Fruit fly (Drosophila melanogaster) whole organism, embryonic: ENCODE data around the gene Cdc50.

Experiments
- B-H2 ChIP-seq: fragments of 200-800 bp; sonication (Bioruptor generic); optimal IDR thresholded peaks from 2 replicates; lab custom pipeline; 2018; ENCODE audit warnings: missing biosample characterization, mild to moderate bottlenecking, missing genetic modification characterization
- CG11398 ChIP-seq: fragments of 200-800 bp; sonication (Bioruptor generic); optimal IDR thresholded peaks from 2 replicates; lab custom pipeline; 2016; ENCODE audit warnings: missing biosample characterization, missing genetic modification characterization
- CG12104 ChIP-seq: fragments of 200-800 bp; sonication (Bioruptor generic); optimal IDR thresholded peaks from 3 replicates; lab custom pipeline; 2016; ENCODE audit warnings: missing biosample characterization, missing genetic modification characterization
- CG12155 ChIP-seq: fragments of 200-800 bp; sonication (Bioruptor generic); optimal IDR thresholded peaks from 3 replicates; lab custom pipeline; 2016; ENCODE audit warnings: missing biosample characterization, missing genetic modification characterization
- CG14965 ChIP-seq: fragments of 200-800 bp; sonication (Bioruptor generic); optimal IDR thresholded peaks from 2 replicates; lab custom pipeline; 2016; ENCODE audit warnings: missing biosample characterization, missing genetic modification characterization, borderline replicate concordance
- CG15696 ChIP-seq: fragments of 200-800 bp; sonication (Bioruptor generic); optimal IDR thresholded peaks from 2 replicates; lab custom pipeline; 2019; ENCODE audit warnings: missing biosample characterization, mild to moderate bottlenecking, missing genetic modification characterization, moderate library complexity
- CG1647 ChIP-seq: fragments of 200-800 bp; sonication (Bioruptor generic); optimal IDR thresholded peaks from 3 replicates; lab custom pipeline; 2016; ENCODE audit warnings: missing biosample characterization, missing genetic modification characterization
- CG2875 ChIP-seq: fragments of 200-800 bp; sonication (Bioruptor generic); optimal IDR thresholded peaks from 2 replicates; lab custom pipeline; 2017; ENCODE audit warnings: missing biosample characterization, mild to moderate bottlenecking, missing genetic modification characterization, missing genetic modification reagents
- CG30403 ChIP-seq: fragments of 200-800 bp; sonication (Bioruptor generic); optimal IDR thresholded peaks from 3 replicates; lab custom pipeline; 2016; ENCODE audit warnings: missing biosample characterization, missing genetic modification characterization
- CG3065 ChIP-seq: fragments of 200-800 bp; sonication (Bioruptor generic); optimal IDR thresholded peaks from 2 replicates; lab custom pipeline; 2016; ENCODE audit warnings: missing biosample characterization, missing genetic modification characterization
- CG3995 ChIP-seq: fragments of 200-800 bp; sonication (Bioruptor generic); optimal IDR thresholded peaks from 3 replicates; lab custom pipeline; 2016; ENCODE audit warnings: missing biosample characterization, missing genetic modification characterization
- CG4282 ChIP-seq: fragments of 200-800 bp; sonication (Bioruptor generic); optimal IDR thresholded peaks from 2 replicates; lab custom pipeline; 2016; ENCODE audit warnings: missing biosample characterization, missing genetic modification characterization
- CG4617 ChIP-seq: fragments of 200-800 bp; sonication (Bioruptor generic); optimal IDR thresholded peaks from 3 replicates; lab custom pipeline; 2016; ENCODE audit warnings: missing biosample characterization, missing genetic modification characterization, borderline replicate concordance
- CG7271 ChIP-seq: fragments of 200-800 bp; sonication (Bioruptor generic); optimal IDR thresholded peaks from 2 replicates; lab custom pipeline; 2018; ENCODE audit warnings: missing biosample characterization, mild to moderate bottlenecking, missing genetic modification characterization, moderate library complexity
- CG7357 ChIP-seq: fragments of 200-800 bp; sonication (Bioruptor generic); IDR thresholded peaks from 3 replicates; pipeline ENCODE4 v1.3.6; 2022; ENCODE audit warnings: missing biosample characterization, missing genetic modification characterization
- CG9609 ChIP-seq: fragments of 200-800 bp; sonication (Bioruptor generic); optimal IDR thresholded peaks from 3 replicates; lab custom pipeline; 2016; ENCODE audit warnings: missing biosample characterization, missing genetic modification characterization
- CG9817 ChIP-seq: fragments of 200-800 bp; sonication (Bioruptor generic); optimal IDR thresholded peaks from 2 replicates; lab custom pipeline; 2018; ENCODE audit warnings: missing biosample characterization, mild to moderate bottlenecking, missing genetic modification characterization, moderate library complexity
- Dip3 ChIP-seq: fragments of 200-800 bp; sonication (Bioruptor generic); optimal IDR thresholded peaks from 3 replicates; lab custom pipeline; 2016; ENCODE audit warnings: missing biosample characterization, missing genetic modification characterization
- Dll ChIP-seq: fragments of 200-800 bp; sonication (Bioruptor generic); IDR thresholded peaks from 4 replicates; pipeline ENCODE4 v1.3.6; 2022; ENCODE audit warnings: missing biosample characterization, missing genetic modification characterization; ENCODE audit not compliant: partially characterized antibody
- Dref ChIP-seq: fragments of 200-800 bp; sonication (Bioruptor generic); IDR thresholded peaks from 2 replicates; pipeline ENCODE4 v1.3.6; 2022; ENCODE audit warnings: missing biosample characterization, missing genetic modification characterization
- E2f1 ChIP-seq: fragments of 200-800 bp; sonication (Bioruptor generic); IDR thresholded peaks from 2 replicates; pipeline ENCODE4 v1.3.6; 2022; ENCODE audit warnings: missing biosample characterization, missing genetic modification characterization
- Ets65A ChIP-seq: fragments of 200-800 bp; sonication (Bioruptor generic); peaks from one replicate; lab custom pipeline; 2016; ENCODE audit warnings: missing biosample characterization, missing genetic modification characterization
- Hmr ChIP-seq: fragments of 200-800 bp; sonication (Bioruptor generic); optimal IDR thresholded peaks from 3 replicates; lab custom pipeline; 2017; ENCODE audit warnings: mild to moderate bottlenecking, missing biosample characterization, missing genetic modification reagents, missing genetic modification characterization
- Mrtf ChIP-seq: fragments of 200-800 bp; sonication (Bioruptor generic); IDR thresholded peaks from 3 replicates; pipeline ENCODE4 v1.3.6; 2022; ENCODE audit warnings: missing biosample characterization, missing genetic modification characterization
- NK7.1 ChIP-seq: fragments of 200-800 bp; sonication (Bioruptor generic); optimal IDR thresholded peaks from 3 replicates; lab custom pipeline; 2016; ENCODE audit warnings: missing biosample characterization, missing genetic modification characterization
- Nf-YB ChIP-seq: fragments of 200-800 bp; sonication (Bioruptor generic); optimal IDR thresholded peaks from 3 replicates; lab custom pipeline; 2019; ENCODE audit warnings: missing biosample characterization, mild to moderate bottlenecking, missing genetic modification characterization, moderate library complexity
- NfI ChIP-seq: fragments of 200-800 bp; sonication (Bioruptor generic); optimal IDR thresholded peaks from 3 replicates; lab custom pipeline; 2018; ENCODE audit warnings: missing biosample characterization, mild to moderate bottlenecking, missing genetic modification characterization, moderate library complexity
- Poxn ChIP-seq: fragments of 200-800 bp; sonication (Bioruptor generic); IDR thresholded peaks from 2 replicates; pipeline ENCODE4 v1.3.6; 2022; ENCODE audit warnings: missing biosample characterization, missing genetic modification characterization
- Ssrp ChIP-seq: fragments of 200-800 bp; sonication (Bioruptor generic); optimal IDR thresholded peaks from 2 replicates; lab custom pipeline; 2018; ENCODE audit warnings: missing biosample characterization, mild to moderate bottlenecking, missing genetic modification characterization, moderate library complexity
- Tbp ChIP-seq: fragments of >200 bp; optimal IDR thresholded peaks from 2 replicates; lab custom pipeline; 2018; ENCODE audit warnings: missing biosample characterization, missing genetic modification characterization
- Usf ChIP-seq: fragments of 200-800 bp; sonication (Bioruptor generic); optimal IDR thresholded peaks from 2 replicates; lab custom pipeline; 2017; ENCODE audit warnings: missing genotype, missing biosample characterization, missing genetic modification characterization
- Vsx1 ChIP-seq: fragments of 200-800 bp; sonication (Bioruptor generic); optimal IDR thresholded peaks from 2 replicates; lab custom pipeline; 2017; ENCODE audit warnings: missing biosample characterization, mild to moderate bottlenecking, missing genetic modification characterization, missing genetic modification reagents
- Xrp1 ChIP-seq: fragments of 200-800 bp; sonication (Bioruptor generic); IDR thresholded peaks from 2 replicates; pipeline ENCODE4 v1.3.6; 2022; ENCODE audit warnings: missing biosample characterization, missing genetic modification characterization
- ara ChIP-seq: fragments of 200-800 bp; sonication (Bioruptor generic); IDR thresholded peaks from 2 replicates; pipeline ENCODE4 v1.3.6; 2022; ENCODE audit warnings: missing biosample characterization, missing genetic modification characterization
- br ChIP-seq: fragments of >200 bp; optimal IDR thresholded peaks from 2 replicates; lab custom pipeline; 2017
- cg ChIP-seq: fragments of 200-800 bp; sonication (Bioruptor generic); optimal IDR thresholded peaks from 3 replicates; lab custom pipeline; 2019; ENCODE audit warnings: missing biosample characterization, mild to moderate bottlenecking, missing genetic modification characterization, moderate library complexity
- croc ChIP-seq: fragments of 200-800 bp; sonication (Bioruptor generic); conservative IDR thresholded peaks from 3 replicates; pipeline ENCODE4 v1.3.6; 2022; ENCODE audit warnings: missing biosample characterization, missing genetic modification characterization
- disco-r ChIP-seq: fragments of 200-800 bp; sonication (Bioruptor generic); optimal IDR thresholded peaks from 2 replicates; lab custom pipeline; 2016; ENCODE audit warnings: missing biosample characterization, missing genetic modification characterization
- dmrt11E ChIP-seq: fragments of 200-800 bp; sonication (Bioruptor generic); optimal IDR thresholded peaks from 3 replicates; lab custom pipeline; 2018; ENCODE audit warnings: missing biosample characterization, mild to moderate bottlenecking, missing genetic modification characterization, moderate library complexity
- fd3F ChIP-seq: fragments of 200-800 bp; sonication (Bioruptor generic); optimal IDR thresholded peaks from 2 replicates; lab custom pipeline; 2018; ENCODE audit warnings: missing biosample characterization, mild to moderate bottlenecking, missing genetic modification characterization, moderate library complexity
- ham ChIP-seq: fragments of 200-800 bp; sonication (Bioruptor generic); IDR thresholded peaks from 2 replicates; pipeline ENCODE4 v1.3.6; 2022; ENCODE audit warnings: missing biosample characterization, missing genetic modification characterization
- hb ChIP-seq: fragments of 200-800 bp; sonication (Bioruptor generic); IDR thresholded peaks from 3 replicates; pipeline ENCODE4 v1.3.6; 2022; ENCODE audit warnings: missing biosample characterization, missing genetic modification characterization; ENCODE audit not compliant: partially characterized antibody
- hth ChIP-seq: fragments of >200 bp; optimal IDR thresholded peaks from 2 replicates; lab custom pipeline; 2017; ENCODE audit warnings: inconsistent platforms
- ind ChIP-seq: fragments of 200-800 bp; sonication (Bioruptor generic); optimal IDR thresholded peaks from 3 replicates; lab custom pipeline; 2016; ENCODE audit warnings: missing biosample characterization, missing genetic modification characterization
- maf-S ChIP-seq: fragments of 200-800 bp; sonication (Bioruptor generic); optimal IDR thresholded peaks from 2 replicates; lab custom pipeline; 2016; ENCODE audit warnings: missing biosample characterization, missing genetic modification characterization
- mirr ChIP-seq: fragments of 200-800 bp; sonication (Bioruptor generic); optimal IDR thresholded peaks from 3 replicates; lab custom pipeline; 2018; ENCODE audit warnings: missing biosample characterization, mild to moderate bottlenecking, missing genetic modification characterization
- pfk ChIP-seq: fragments of 200-800 bp; sonication (Bioruptor generic); optimal IDR thresholded peaks from 2 replicates; lab custom pipeline; 2018; ENCODE audit warnings: missing biosample characterization, mild to moderate bottlenecking, missing genetic modification characterization, moderate library complexity
- pzg ChIP-seq: fragments of 200-800 bp; sonication (Bioruptor generic); optimal IDR thresholded peaks from 3 replicates; lab custom pipeline; 2018; ENCODE audit warnings: missing biosample characterization, mild to moderate bottlenecking, missing genetic modification characterization, moderate library complexity
- repo ChIP-seq: fragments of 200-800 bp; sonication (Bioruptor generic); optimal IDR thresholded peaks from 2 replicates; lab custom pipeline; 2016; ENCODE audit warnings: missing biosample characterization, missing genetic modification characterization
- z ChIP-seq: fragments of 200-800 bp; sonication (Bioruptor generic); IDR thresholded peaks from 3 replicates; pipeline ENCODE4 v1.3.6; 2022; ENCODE audit warnings: missing biosample characterization, missing genetic modification characterization

Gene Cdc50

dm6 chrX:16403811-16404420 lies 37.2 kb downstream of the Cdc50 start (continued):
- peak; percentile 6 for TF ChIP-seq CG2875 (GFP tag; lab: Kevin White, UChicago)
- TF ChIP-seq CG3995 (GFP tag; lab: Kevin White, UChicago): peak; percentile 7
- no peak for TF ChIP-seq NK7.1 (GFP tag; lab: Kevin White, UChicago)
- TF ChIP-seq croc (GFP tag; lab: Robert Waterston, UW): no peak
- peak; percentile 63 for TF ChIP-seq CG12104 (GFP tag; lab: Kevin White, UChicago)
- TF ChIP-seq maf-S (GFP tag; lab: Kevin White, UChicago): peak; percentile 45
- peak; percentile 23 for TF ChIP-seq Usf
- TF ChIP-seq CG4617 (GFP tag; lab: Kevin White, UChicago): no peak
- peak; percentile 17; the same call in 1 of the 2 replicates for TF ChIP-seq Poxn (GFP tag; lab: Robert Waterston, UW)
- TF ChIP-seq CG12155 (GFP tag; lab: Kevin White, UChicago): no peak
- TF ChIP-seq Vsx1: no peak

- no peak for TF ChIP-seq repo
- TF ChIP-seq maf-S (GFP tag; lab: Kevin White, UChicago): no peak
- no peak for TF ChIP-seq hb (GFP tag; lab: Robert Waterston, UW)
- peak; percentile 95 for TF ChIP-seq Ets65A (GFP tag; lab: Kevin White, UChicago)
- peak; percentile 93 for TF ChIP-seq Ssrp (tag; lab: Kevin White, UChicago)
- TF ChIP-seq Mrtf (GFP tag; lab: Robert Waterston, UW): peak; percentile 93
- no peak for TF ChIP-seq disco-r
- no peak for TF ChIP-seq cg (GFP tag; lab: Kevin White, UChicago)
- peak; percentile 23 for TF ChIP-seq CG1647
- TF ChIP-seq z (GFP tag; lab: Robert Waterston, UW): no peak
- TF ChIP-seq ara (GFP tag; lab: Robert Waterston, UW): peak; percentile 93
- TF ChIP-seq CG3065 (GFP tag; lab: Kevin White, UChicago): peak; percentile 74
- TF ChIP-seq Xrp1: peak; percentile 96
- peak; percentile 100 for TF ChIP-seq CG7357 (GFP tag; lab: Robert Waterston, UW)
- TF ChIP-seq mirr: no peak
- peak; percentile 46 for TF ChIP-seq pzg (GFP tag; lab: Kevin White, UChicago)
- TF ChIP-seq ham (GFP tag; lab: Robert Waterston, UW): peak; percentile 47; the same call in 1 of the 2 replicates
- peak; percentile 75 for TF ChIP-seq CG7271 (tag; lab: Kevin White, UChicago)
- TF ChIP-seq ind: peak; percentile 85
- TF ChIP-seq br (lab: Kevin White, UChicago): no peak
- peak; percentile 95 for TF ChIP-seq E2f1 (GFP tag; lab: Robert Waterston, UW)
- TF ChIP-seq CG11398 (GFP tag; lab: Kevin White, UChicago): no peak
- no peak for TF ChIP-seq Hmr
- peak; percentile 58; the same call in 3 of the 4 replicates for TF ChIP-seq Dll
- no peak for TF ChIP-seq CG14965
- peak; percentile 90 for TF ChIP-seq CG30403
- peak; percentile 85 for TF ChIP-seq NfI (GFP tag; lab: Kevin White, UChicago)
- peak; percentile 87 for TF ChIP-seq fd3F (GFP tag; lab: Kevin White, UChicago)
- peak; percentile 93 for TF ChIP-seq CG15696 (tag; lab: Kevin White, UChicago)
- TF ChIP-seq pfk (GFP tag; lab: Kevin White, UChicago): peak; percentile 46
- no peak for TF ChIP-seq Tbp (GFP tag; lab: Kevin White, UChicago)
- peak; percentile 70 for TF ChIP-seq Dref (GFP tag; lab: Robert Waterston, UW)
- peak; percentile 64 for TF ChIP-seq Nf-YB (GFP tag; lab: Kevin White, UChicago)
- peak; percentile 66 for TF ChIP-seq Dip3
- peak; percentile 43 for TF ChIP-seq CG9609 (GFP tag; lab: Kevin White, UChicago)
- TF ChIP-seq B-H2 (GFP tag; lab: Kevin White, UChicago): no peak
- no peak for TF ChIP-seq CG4282 (GFP tag; lab: Kevin White, UChicago)
- TF ChIP-seq hth (lab: Kevin White, UChicago): no peak
- TF ChIP-seq CG9817 (tag; lab: Kevin White, UChicago): peak; percentile 93
- TF ChIP-seq dmrt11E (tag; lab: Kevin White, UChicago): peak; percentile 95
Measured at dm6 chrX:16391397-16391796, 49.7 kb downstream of the Cdc50 start, which contains the start of the genes TH1 and mei-41. Gene TH1 (minus strand): TSS chrX:16391438. Gene mei-41 (plus strand): TSS chrX:16391698.
